Fruit fly (Drosophila melanogaster) whole organism, embryonic: ENCODE data around the gene NimC3.

ENCODE experiments used
- C15 ChIP-seq: fragments of 200-800 bp; sonication (Bioruptor generic); IDR thresholded peaks from 3 replicates; pipeline ENCODE4 v1.3.6; 2022; ENCODE audit warnings: missing biosample characterization, missing genetic modification characterization
- CG12659 ChIP-seq: fragments of 200-800 bp; sonication (Bioruptor generic); optimal IDR thresholded peaks from 3 replicates; lab custom pipeline; 2017; ENCODE audit warnings: mild to moderate bottlenecking, missing biosample characterization, missing genetic modification reagents, missing genetic modification characterization
- CG14667 ChIP-seq: fragments of 200-800 bp; sonication (Bioruptor generic); IDR thresholded peaks from 2 replicates; pipeline ENCODE4 v1.3.6; 2022; ENCODE audit warnings: missing biosample characterization, missing genetic modification characterization
- CG14710 ChIP-seq: fragments of 200-800 bp; sonication (Bioruptor generic); optimal IDR thresholded peaks from 3 replicates; lab custom pipeline; 2019; ENCODE audit warnings: missing biosample characterization, mild to moderate bottlenecking, missing genetic modification characterization, moderate library complexity
- CG15601 ChIP-seq: fragments of 200-800 bp; sonication (Bioruptor generic); optimal IDR thresholded peaks from 3 replicates; lab custom pipeline; 2019; ENCODE audit warnings: missing biosample characterization, mild to moderate bottlenecking, missing genetic modification characterization, moderate library complexity
- CG17385 ChIP-seq: fragments of 200-800 bp; sonication (Bioruptor generic); optimal IDR thresholded peaks from 3 replicates; lab custom pipeline; 2018; ENCODE audit warnings: missing biosample characterization, mild to moderate bottlenecking, missing genetic modification characterization
- CG18476 ChIP-seq: fragments of 200-800 bp; sonication (Bioruptor generic); optimal IDR thresholded peaks from 2 replicates; lab custom pipeline; 2016; ENCODE audit warnings: missing biosample characterization, mild to moderate bottlenecking, missing genetic modification characterization
- CG18764 ChIP-seq: fragments of 200-800 bp; sonication (Bioruptor generic); optimal IDR thresholded peaks from 3 replicates; lab custom pipeline; 2016; ENCODE audit warnings: missing biosample characterization, missing genetic modification characterization
- CG2129 ChIP-seq: fragments of 200-800 bp; sonication (Bioruptor generic); IDR thresholded peaks from 2 replicates; pipeline ENCODE4 v1.3.6; 2022; ENCODE audit warnings: missing biosample characterization, missing genetic modification characterization; ENCODE audit not compliant: partially characterized antibody
- CG30020 ChIP-seq: fragments of 200-800 bp; optimal IDR thresholded peaks from 2 replicates; lab custom pipeline; 2019; ENCODE audit warnings: missing biosample characterization, mild to moderate bottlenecking, missing genetic modification characterization, moderate library complexity
- CG32772 ChIP-seq: fragments of 200-800 bp; sonication (Bioruptor generic); IDR thresholded peaks from 2 replicates; pipeline ENCODE4 v1.3.6; 2022; ENCODE audit warnings: missing biosample characterization, missing genetic modification characterization
- CG3281 ChIP-seq: fragments of 200-800 bp; sonication (Bioruptor generic); optimal IDR thresholded peaks from 3 replicates; lab custom pipeline; 2017; ENCODE audit warnings: missing biosample characterization, mild to moderate bottlenecking, missing genetic modification characterization
- CG33557 ChIP-seq: fragments of 200-800 bp; sonication (Bioruptor generic); optimal IDR thresholded peaks from 2 replicates; lab custom pipeline; 2019; ENCODE audit warnings: missing biosample characterization, mild to moderate bottlenecking, missing genetic modification characterization, moderate library complexity
- CG3407 ChIP-seq: fragments of 200-800 bp; sonication (Bioruptor generic); optimal IDR thresholded peaks from 2 replicates; lab custom pipeline; 2018; ENCODE audit warnings: missing biosample characterization, mild to moderate bottlenecking, missing genetic modification characterization
- CG34224 ChIP-seq: fragments of 200-800 bp; sonication (Bioruptor generic); IDR thresholded peaks from 3 replicates; pipeline ENCODE4 v1.3.6; 2022; ENCODE audit warnings: missing biosample characterization, missing genetic modification characterization; ENCODE audit not compliant: partially characterized antibody
- CG3726 ChIP-seq: fragments of 200-800 bp; sonication (Bioruptor generic); IDR thresholded peaks from 3 replicates; pipeline ENCODE4, ENCODE4 v1.3.6; 2022; ENCODE audit warnings: missing biosample characterization, missing genetic modification characterization
- CG5953 ChIP-seq: fragments of 200-800 bp; sonication (Bioruptor generic); IDR thresholded peaks from 2 replicates; pipeline ENCODE4 v1.3.6; 2022; ENCODE audit warnings: missing biosample characterization, missing genetic modification characterization
- CG7839 ChIP-seq: fragments of 200-800 bp; sonication (Bioruptor generic); optimal IDR thresholded peaks from 3 replicates; lab custom pipeline; 2018; ENCODE audit warnings: missing biosample characterization, mild to moderate bottlenecking, missing genetic modification characterization, moderate library complexity
- CG8290 ChIP-seq, 3 experiments: fragments of 200-800 bp; sonication (Bioruptor generic); optimal IDR thresholded peaks; 2 replicates each; lab custom pipeline; 2016 to 2019; ENCODE audit warnings: missing biosample characterization in 3 of 3, missing genetic modification characterization in 3 of 3, mild to moderate bottlenecking in 2 of 3, moderate library complexity in 1 of 3
- CG8944 ChIP-seq: fragments of 200-800 bp; sonication (Bioruptor generic); optimal IDR thresholded peaks from 3 replicates; lab custom pipeline; 2016; ENCODE audit warnings: missing biosample characterization, missing genetic modification characterization
- CTCF ChIP-seq: fragments of 200-800 bp; sonication (Bioruptor generic); optimal IDR thresholded peaks from 2 replicates; lab custom pipeline; 2017; ENCODE audit warnings: missing biosample characterization, mild to moderate bottlenecking, missing genetic modification characterization, moderate library complexity
- CkIIα-i1 ChIP-seq: fragments of 200-800 bp; sonication (Bioruptor generic); IDR thresholded peaks from 2 replicates; pipeline ENCODE4 v1.3.6; 2022; ENCODE audit warnings: missing biosample characterization, missing genetic modification characterization
- Ets65A ChIP-seq: fragments of 200-800 bp; sonication (Bioruptor generic); peaks from one replicate; lab custom pipeline; 2016; ENCODE audit warnings: missing biosample characterization, missing genetic modification characterization
- H2.0 ChIP-seq: fragments of 200-800 bp; sonication (Bioruptor generic); IDR thresholded peaks from 2 replicates; pipeline ENCODE4 v1.3.6; 2022; ENCODE audit warnings: missing biosample characterization, missing genetic modification characterization
- HLHmδ ChIP-seq: fragments of 200-800 bp; sonication (Bioruptor generic); optimal IDR thresholded peaks from 2 replicates; lab custom pipeline; 2018; ENCODE audit warnings: missing biosample characterization, mild to moderate bottlenecking, missing genetic modification characterization, moderate library complexity
- Hey ChIP-seq: fragments of 200-800 bp; sonication (Bioruptor generic); optimal IDR thresholded peaks from 3 replicates; lab custom pipeline; 2018; ENCODE audit warnings: missing biosample characterization, mild to moderate bottlenecking, missing genetic modification characterization
- HmgZ ChIP-seq: fragments of 200-800 bp; sonication (Bioruptor generic); optimal IDR thresholded peaks from 2 replicates; lab custom pipeline; 2018; ENCODE audit warnings: missing biosample characterization, mild to moderate bottlenecking, missing genetic modification characterization
- Hr78 ChIP-seq, 2 experiments: fragments of 200-800 bp in 1 of 2; fragments of >200 bp in 1 of 2; sonication (Bioruptor generic) in 1 of 2; optimal IDR thresholded peaks; 2 replicates each; lab custom pipeline; 2017 to 2019; ENCODE audit warnings: missing biosample characterization in 2 of 2, missing genetic modification characterization in 2 of 2, mild to moderate bottlenecking in 1 of 2, moderate library complexity in 1 of 2
- Jarid2 ChIP-seq: fragments of 200-800 bp; sonication (Bioruptor generic); optimal IDR thresholded peaks from 3 replicates; lab custom pipeline; 2017; ENCODE audit warnings: mild to moderate bottlenecking, missing biosample characterization, missing genetic modification reagents, missing genetic modification characterization
- Myb ChIP-seq: fragments of 200-800 bp; sonication (Bioruptor generic); optimal IDR thresholded peaks from 2 replicates; lab custom pipeline; 2016; ENCODE audit warnings: missing biosample characterization, missing genetic modification characterization
- Oaz ChIP-seq: fragments of 200-800 bp; sonication (Bioruptor generic); IDR thresholded peaks from 2 replicates; pipeline ENCODE4 v1.3.6; 2022; ENCODE audit warnings: missing biosample characterization, missing genetic modification characterization
- abd-A ChIP-seq: fragments of 200-800 bp; sonication (Bioruptor generic); optimal IDR thresholded peaks from 3 replicates; lab custom pipeline; 2019; ENCODE audit warnings: missing biosample characterization, mild to moderate bottlenecking, missing genetic modification characterization, moderate library complexity
- croc ChIP-seq: fragments of 200-800 bp; sonication (Bioruptor generic); conservative IDR thresholded peaks from 3 replicates; pipeline ENCODE4 v1.3.6; 2022; ENCODE audit warnings: missing biosample characterization, missing genetic modification characterization
- crp ChIP-seq, 2 experiments: fragments of 200-800 bp; sonication (Bioruptor generic); optimal IDR thresholded peaks; 2 replicates in 1 of 2; 3 replicates in 1 of 2; lab custom pipeline; 2017; ENCODE audit warnings: missing biosample characterization in 2 of 2, missing genetic modification characterization in 2 of 2, mild to moderate bottlenecking in 1 of 2, moderate library complexity in 1 of 2
- dati ChIP-seq: fragments of 200-800 bp; sonication (Bioruptor generic); IDR thresholded peaks from 2 replicates; pipeline ENCODE4 v1.3.6; 2022; ENCODE audit warnings: missing biosample characterization, missing genetic modification characterization
- exex ChIP-seq: fragments of 200-800 bp; sonication (Bioruptor generic); optimal IDR thresholded peaks from 4 replicates; lab custom pipeline; 2018; ENCODE audit warnings: missing biosample characterization, mild to moderate bottlenecking, missing genetic modification characterization, moderate library complexity
- fd3F ChIP-seq: fragments of 200-800 bp; sonication (Bioruptor generic); optimal IDR thresholded peaks from 2 replicates; lab custom pipeline; 2018; ENCODE audit warnings: missing biosample characterization, mild to moderate bottlenecking, missing genetic modification characterization, moderate library complexity
- fru ChIP-seq: fragments of >200 bp; optimal IDR thresholded peaks from 2 replicates; lab custom pipeline; 2017
- grau ChIP-seq: fragments of 200-800 bp; optimal IDR thresholded peaks from 3 replicates; lab custom pipeline; 2019; ENCODE audit warnings: missing biosample characterization, mild to moderate bottlenecking, missing genetic modification characterization, moderate library complexity
- hth ChIP-seq: fragments of >200 bp; optimal IDR thresholded peaks from 2 replicates; lab custom pipeline; 2017; ENCODE audit warnings: inconsistent platforms
- ind ChIP-seq: fragments of 200-800 bp; sonication (Bioruptor generic); optimal IDR thresholded peaks from 3 replicates; lab custom pipeline; 2016; ENCODE audit warnings: missing biosample characterization, missing genetic modification characterization
- jigr1 ChIP-seq: fragments of 200-800 bp; sonication (Bioruptor generic); IDR thresholded peaks from 3 replicates; pipeline ENCODE4 v1.3.6; 2022; ENCODE audit warnings: missing biosample characterization, missing genetic modification characterization
- lov ChIP-seq, 2 experiments: fragments of 200-800 bp in 1 of 2; fragments of >200 bp in 1 of 2; sonication (Bioruptor generic) in 1 of 2; IDR thresholded peaks in 1 of 2; optimal IDR thresholded peaks in 1 of 2; 2 replicates in 1 of 2; 3 replicates in 1 of 2; pipeline versions ENCODE4 v1.3.6 to Lab custom; 2017 to 2022; ENCODE audit warnings: missing biosample characterization in 1 of 2, missing genetic modification characterization in 1 of 2
- maf-S ChIP-seq: fragments of 200-800 bp; sonication (Bioruptor generic); optimal IDR thresholded peaks from 2 replicates; lab custom pipeline; 2016; ENCODE audit warnings: missing biosample characterization, missing genetic modification characterization
- nerfin-1 ChIP-seq: fragments of 200-800 bp; sonication (Bioruptor generic); optimal IDR thresholded peaks from 3 replicates; lab custom pipeline; 2019; ENCODE audit warnings: missing biosample characterization, mild to moderate bottlenecking, missing genetic modification characterization, moderate library complexity
- nerfin-2 ChIP-seq: fragments of 200-800 bp; sonication (Bioruptor generic); IDR thresholded peaks from 2 replicates; pipeline ENCODE4 v1.3.6; 2022; ENCODE audit warnings: missing biosample characterization, missing genetic modification characterization; ENCODE audit not compliant: partially characterized antibody
- nom ChIP-seq: fragments of 200-800 bp; sonication (Bioruptor generic); optimal IDR thresholded peaks from 2 replicates; lab custom pipeline; 2017; ENCODE audit warnings: missing biosample characterization, missing genetic modification characterization, mild to moderate bottlenecking, moderate library complexity, missing genetic modification reagents
- ranshi ChIP-seq: fragments of 200-800 bp; sonication (Bioruptor generic); IDR thresholded peaks from 2 replicates; pipeline ENCODE4 v1.3.6; 2022; ENCODE audit warnings: missing biosample characterization, missing genetic modification characterization
- rib ChIP-seq: fragments of 200-800 bp; sonication (Bioruptor generic); IDR thresholded peaks from 2 replicates; pipeline ENCODE4 v1.3.6; 2022; ENCODE audit warnings: missing biosample characterization, missing genetic modification characterization
- ro ChIP-seq: fragments of 200-800 bp; sonication (Bioruptor generic); IDR thresholded peaks from 2 replicates; pipeline ENCODE4 v1.3.6; 2022; ENCODE audit warnings: missing biosample characterization, missing genetic modification characterization
- row ChIP-seq: fragments of 200-800 bp; sonication (Bioruptor generic); IDR thresholded peaks from 3 replicates; pipeline ENCODE4 v1.3.6; 2022; ENCODE audit warnings: missing biosample characterization, missing genetic modification characterization
- sens ChIP-seq: fragments of 200-800 bp; sonication (Bioruptor generic); peaks from one replicate; lab custom pipeline; 2016; ENCODE audit warnings: missing biosample characterization, missing genetic modification characterization

NimC3 gene

DNA sequence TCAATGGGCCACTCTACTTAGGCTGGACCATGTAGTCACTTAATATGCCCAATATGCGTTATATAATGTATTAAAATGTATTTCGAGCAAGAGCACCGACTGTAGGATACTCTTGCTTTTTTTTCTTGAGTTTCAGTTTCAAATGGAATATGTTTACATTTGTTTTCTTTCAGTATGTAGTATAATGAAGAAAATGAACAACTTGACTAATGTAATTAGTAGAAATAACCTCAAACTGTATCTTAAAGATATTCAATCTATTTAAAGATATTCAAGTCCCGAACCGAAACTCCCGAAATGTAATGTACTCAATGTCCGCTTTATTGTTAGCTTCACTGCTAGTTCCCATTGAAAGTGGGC, 4.7 kb upstream of the NimC3 start (continued):
- TF ChIP-seq abd-A (tag; lab: Kevin White, UChicago) (no peak), Myb (peak; percentile 4), fd3F (GFP tag; lab: Kevin White, UChicago) (no peak), nom (no peak), CG8944 (GFP tag; lab: Kevin White, UChicago) (no peak), jigr1 (GFP tag; lab: Robert Waterston, UW) (no peak), CG34224 (GFP tag; lab: Robert Waterston, UW) (no peak), CG30020 (tag; lab: Kevin White, UChicago) (no peak), maf-S (GFP tag; lab: Kevin White, UChicago) (no peak), CG15601 (no peak), sens (GFP tag; lab: Kevin White, UChicago) (peak; percentile 72), CG32772 (GFP tag; lab: Robert Waterston, UW) (no peak), ind (GFP tag; lab: Kevin White, UChicago) (peak; percentile 48), nerfin-1 (tag; lab: Kevin White, UChicago) (no peak), CTCF (GFP tag; lab: Kevin White, UChicago) (no peak), croc (GFP tag; lab: Robert Waterston, UW) (no peak), dati (GFP tag; lab: Robert Waterston, UW) (no peak), ranshi (GFP tag; lab: Robert Waterston, UW) (peak; percentile 20; the same call in 1 of the 2 replicates), CG12659 (GFP tag; lab: Kevin White, UChicago) (peak; percentile 14), Ets65A (GFP tag; lab: Kevin White, UChicago) (peak; percentile 77), CG33557 (GFP tag; lab: Kevin White, UChicago) (no peak), grau (tag; lab: Kevin White, UChicago) (peak; percentile 71), CG14667 (GFP tag; lab: Robert Waterston, UW) (peak; percentile 33; the same call in 1 of the 2 replicates), ro (no peak), Jarid2 (GFP tag; lab: Kevin White, UChicago) (no peak), CG7839 (tag; lab: Kevin White, UChicago) (peak; percentile 73), HLHmδ (GFP tag; lab: Kevin White, UChicago) (no peak), crp (GFP tag; optimal IDR thresholded peaks at IDR 0.05; lab: Kevin White, UChicago) (no peak), fru (no peak), CG2129 (GFP tag; lab: Robert Waterston, UW) (no peak), CG18476 (GFP tag; lab: Kevin White, UChicago) (no peak), lov (optimal IDR thresholded peaks at IDR 0.05; lab: Kevin White, UChicago) (no peak), lov (GFP tag; IDR thresholded peaks at IDR 0.05; lab: Robert Waterston, UW) (no peak), nerfin-2 (GFP tag; lab: Robert Waterston, UW) (no peak), H2.0 (GFP tag; lab: Robert Waterston, UW) (no peak), CG3281 (GFP tag; lab: Kevin White, UChicago) (no peak), CG3726 (GFP tag; lab: Robert Waterston, UW) (no peak), exex (no peak), CG5953 (no peak), hth (no peak), Hey (tag; lab: Kevin White, UChicago) (no peak), C15 (no peak), Oaz (GFP tag; lab: Robert Waterston, UW) (no peak), HmgZ (tag; lab: Kevin White, UChicago) (no peak), CG3407 (GFP tag; lab: Kevin White, UChicago) (no peak), CG18764 (GFP tag; lab: Kevin White, UChicago) (no peak), CG8290 (GFP tag; optimal IDR thresholded peaks at IDR 0.05; lab: Kevin White, UChicago) (no peak), CG8290 (tag; optimal IDR thresholded peaks at IDR 0.05; lab: Kevin White, UChicago) (no peak), rib (GFP tag; lab: Robert Waterston, UW) (no peak), Hr78 (GFP tag; optimal IDR thresholded peaks at IDR 0.05; lab: Kevin White, UChicago) (no peak), CG17385 (peak; percentile 51), CG14710 (tag; lab: Kevin White, UChicago) (peak; percentile 1), CkIIα-i1 (no peak), row (GFP tag; lab: Robert Waterston, UW) (peak; percentile 84)
